Worm (Caenorhabditis elegans): Measurements from ENCODE around the gene col-170.
A peak's percentile ranks its signal among the peaks of the same experiment; 100 is the strongest.

Gene col-170

ce11 chrX:6286154-6286553 is 45.4 kb upstream of the col-170 start (continued):
- TF ChIP-seq zip-2 (tag; optimal IDR thresholded peaks at IDR 0.05) (peak; percentile 67), sdz-12 (GFP tag; optimal IDR thresholded peaks at IDR 0.05) (no peak), php-3 (GFP tag; IDR thresholded peaks at IDR 0.05) (peak; percentile 62; the same call in 1 of the 2 replicates), spr-3 (GFP tag; optimal IDR thresholded peaks at IDR 0.05) (no peak), ZK337.2 (GFP tag; IDR thresholded peaks at IDR 0.05) (peak; percentile 75; the same call in 1 of the 2 replicates), Y48G9A.11 (GFP tag; IDR thresholded peaks at IDR 0.05) (peak; percentile 53), hmg-1.1 (GFP tag; IDR thresholded peaks at IDR 0.05) (peak; percentile 25; the same call in 1 of the 2 replicates)

- TF ChIP-seq aha-1 (tag) (peak; percentile 90), duxl-1 (tag; optimal IDR thresholded peaks at IDR 0.05; ENCODE audit: poor library complexity) (no peak), ceh-20 (GFP tag; IDR thresholded peaks at IDR 0.05) (no peak)
These were observed 42.5 kb upstream of the col-170 start for ce11 chrX:6289038-6289437.

ce11 chrX:6291632-6292031 is 39.9 kb upstream of the col-170 start, which contains the start of gene lev-9:
Gene lev-9, minus strand, starts transcription at chrX:6291732.
- TF ChIP-seq lin-29 (GFP tag; IDR thresholded peaks at IDR 0.05) (no peak), dve-1 (tag; optimal IDR thresholded peaks at IDR 0.05; ENCODE audit: insufficient read depth) (no peak), dmd-9 (GFP tag; IDR thresholded peaks at IDR 0.05) (no peak), hlh-30 (tag; optimal IDR thresholded peaks at IDR 0.05; ENCODE audit: insufficient read depth) (no peak), vab-7 (GFP tag; IDR thresholded peaks at IDR 0.05) (no peak), zip-11 (GFP tag; IDR thresholded peaks at IDR 0.05) (no peak), Y48G9A.11 (GFP tag; IDR thresholded peaks at IDR 0.05) (no peak), lin-15B (tag; optimal IDR thresholded peaks at IDR 0.05) (no peak), ama-1 (optimal IDR thresholded peaks at IDR 0.05) (no peak), nhr-28 (tag; optimal IDR thresholded peaks at IDR 0.05) (no peak), mxl-3 (GFP tag; optimal IDR thresholded peaks at IDR 0.05) (no peak), rbr-2 (tag; optimal IDR thresholded peaks at IDR 0.05) (no peak), lir-3 (tag; optimal IDR thresholded peaks at IDR 0.05) (no peak), dpl-1 (GFP tag; optimal IDR thresholded peaks at IDR 0.05) (no peak), madf-9 (GFP tag; conservative IDR thresholded peaks at IDR 0.05) (no peak), daf-19 (GFP tag; conservative IDR thresholded peaks at IDR 0.05) (no peak), nhr-102 (tag; optimal IDR thresholded peaks at IDR 0.05) (no peak)

ce11 chrX:6292143-6292542 is 39.4 kb upstream of the col-170 start:
- TF ChIP-seq mdl-1 (tag; optimal IDR thresholded peaks at IDR 0.05) (peak in 1 of 2 experiments; percentile 56), hif-1 (tag; optimal IDR thresholded peaks at IDR 0.05) (peak; percentile 31 to 37), mxl-2 (GFP tag; conservative IDR thresholded peaks at IDR 0.05) (peak; percentile 78), rbr-2 (tag; optimal IDR thresholded peaks at IDR 0.05) (peak; percentile 76), gei-8 (GFP tag; optimal IDR thresholded peaks at IDR 0.05) (peak; percentile 76), nhr-77 (tag; optimal IDR thresholded peaks at IDR 0.05) (no peak), hlh-11 (tag; optimal IDR thresholded peaks at IDR 0.05) (peak; percentile 57), ZK546.5 (tag; optimal IDR thresholded peaks at IDR 0.05) (no peak), madf-9 (GFP tag; conservative IDR thresholded peaks at IDR 0.05) (peak; percentile 91), dmd-8 (GFP tag; IDR thresholded peaks at IDR 0.05) (peak; percentile 99), ama-1 (optimal IDR thresholded peaks at IDR 0.05) (no peak), lin-29 (GFP tag; IDR thresholded peaks at IDR 0.05) (peak; percentile 78), saeg-2 (GFP tag; IDR thresholded peaks at IDR 0.05) (peak; percentile 78; the same call in 1 of the 2 replicates), daf-12 (tag; optimal IDR thresholded peaks at IDR 0.05) (no peak), lin-38 (GFP tag; IDR thresholded peaks at IDR 0.05) (peak; percentile 83), F49E8.2 (tag; optimal IDR thresholded peaks at IDR 0.05; ENCODE audit: borderline replicate concordance) (no peak), lin-1 (GFP tag; IDR thresholded peaks at IDR 0.05) (0 out of 2 replicates have a peak, but pooled peaks have one; percentile 72), mes-2 (tag; optimal IDR thresholded peaks at IDR 0.05; ENCODE audit: poor library complexity, severe bottlenecking) (peak; percentile 89), tag-97 (GFP tag; IDR thresholded peaks at IDR 0.05) (no peak), dmd-6 (GFP tag; IDR thresholded peaks at IDR 0.05) (peak; percentile 71), duxl-1 (tag; optimal IDR thresholded peaks at IDR 0.05; ENCODE audit: poor library complexity) (peak; percentile 76), mdt-29 (GFP tag; IDR thresholded peaks at IDR 0.05) (peak; percentile 72; the same call in 1 of the 2 replicates), T26A8.4 (GFP tag; IDR thresholded peaks at IDR 0.05) (peak; percentile 92), sdz-12 (GFP tag; optimal IDR thresholded peaks at IDR 0.05) (peak; percentile 25), pqm-1 (tag; optimal IDR thresholded peaks at IDR 0.05) (no peak), Y48G9A.11 (GFP tag; IDR thresholded peaks at IDR 0.05) (peak; percentile 81)

All from whole organism, L4 larva.